Worm (Caenorhabditis elegans) whole organism, L4/young adult: ENCODE data around the gene F32A5.4.
A peak's percentile ranks its signal among the peaks of the same experiment; 100 is the strongest.

Experiments used
- W03F9.2 ChIP-seq: fragments of 150-350 bp; optimal IDR thresholded peaks from 2 replicates; lab custom pipeline; 2014; ENCODE audit warnings: missing biosample characterization, missing genetic modification characterization
- dao-5 ChIP-seq: sonication (generic microtip); optimal IDR thresholded peaks from 2 replicates; lab custom pipeline; 2016; ENCODE audit warnings: missing genotype, missing genetic modification characterization, moderate library complexity, missing compliant biosample characterization
- him-1 ChIP-seq: sonication (generic microtip); optimal IDR thresholded peaks from 2 replicates; lab custom pipeline; 2016; ENCODE audit warnings: missing genotype, missing genetic modification reagents, missing genetic modification characterization, missing compliant biosample characterization

The F32A5.4 gene

DNA sequence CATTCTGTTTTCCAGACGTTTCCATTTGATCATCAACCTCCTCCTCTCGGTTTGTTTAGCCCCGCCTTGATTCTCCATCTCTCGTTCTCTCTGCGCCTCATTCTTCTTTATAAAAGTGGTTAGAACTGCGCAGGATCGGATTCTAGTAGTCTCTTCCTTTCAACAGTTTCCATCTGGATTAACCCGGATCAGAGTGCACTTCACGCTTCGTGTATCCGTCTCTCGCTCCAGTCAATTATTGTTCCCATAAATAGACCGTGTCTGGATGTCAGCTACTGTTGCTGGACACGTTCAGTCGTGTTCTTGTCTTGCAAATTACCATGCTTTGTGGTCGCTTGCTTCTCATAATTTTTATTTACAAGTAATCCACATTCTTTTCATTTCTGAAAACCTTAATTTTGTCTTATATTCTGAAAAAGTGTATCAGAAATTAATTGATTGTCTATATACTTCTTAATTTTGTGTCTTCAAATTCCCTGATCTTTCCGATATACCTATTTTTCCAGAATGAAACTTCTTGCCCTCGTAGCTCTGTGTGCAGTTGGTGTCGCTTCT is at the start of gene F32A5.4:
F32A5.4 (plus strand) TSS at position 505 of the 555 bp plus-strand sequence.
- no peak for TF ChIP-seq him-1 (tag; lab: Kevin White, UChicago)
- no peak for TF ChIP-seq dao-5 (tag; lab: Kevin White, UChicago)
- TF ChIP-seq W03F9.2, result no peak

- TF ChIP-seq W03F9.2 (no peak), him-1 (tag; lab: Kevin White, UChicago) (no peak), dao-5 (tag; lab: Kevin White, UChicago) (no peak)
These were observed 46.3 kb upstream of the F32A5.4 start for ce11 chrII:7182630-7183029.

ce11 chrII:7183493-7184272 is 45.3 kb upstream of the F32A5.4 start, which contains the start of gene pdl-1:
Gene pdl-1 (plus strand): TSS chrII:7183801.
- TF ChIP-seq W03F9.2, result peak; percentile 51
- peak; percentile 94 for TF ChIP-seq dao-5 (tag; lab: Kevin White, UChicago)
- peak; percentile 80 for TF ChIP-seq him-1 (tag; lab: Kevin White, UChicago)

DNA sequence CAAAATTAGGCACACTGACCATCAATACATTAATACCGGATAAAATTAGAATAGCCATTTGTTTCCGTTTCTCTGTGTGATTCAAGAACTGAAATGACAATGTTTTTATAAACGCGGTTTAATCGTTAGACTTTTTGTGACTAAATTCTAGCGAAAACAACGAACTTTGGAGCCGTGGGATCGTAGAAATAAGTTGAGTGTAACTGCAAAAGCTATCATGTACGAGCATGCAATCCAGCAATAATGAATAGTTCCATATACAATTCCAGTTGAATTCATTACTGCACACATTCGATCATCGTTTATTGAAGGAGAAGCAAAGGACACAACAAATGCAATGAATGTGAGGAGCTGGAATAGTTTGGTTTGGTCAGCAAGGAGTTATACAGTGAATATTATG is 42.8 kb upstream of the F32A5.4 start:
- TF ChIP-seq him-1 (tag; lab: Kevin White, UChicago) (no peak), dao-5 (tag; lab: Kevin White, UChicago) (no peak), W03F9.2 (no peak)

DNA sequence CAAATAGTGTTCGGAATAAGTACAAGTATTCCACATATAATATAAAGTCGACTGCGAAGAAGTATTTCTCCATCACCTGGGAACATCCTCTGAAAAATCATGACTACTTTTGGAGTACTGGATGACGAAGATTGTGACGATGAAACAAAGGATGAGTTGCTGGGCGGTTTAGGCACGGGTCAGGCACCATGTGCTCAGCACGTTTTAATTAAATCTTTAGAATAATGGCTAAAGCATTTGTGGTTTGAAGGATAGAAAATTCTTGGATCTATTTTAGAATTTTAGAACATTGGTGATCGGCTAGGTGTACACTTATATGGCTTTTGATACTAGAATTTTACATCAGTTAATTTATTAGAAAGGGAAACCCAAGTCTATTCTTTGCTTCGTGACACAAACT is 41.8 kb upstream of the F32A5.4 start, which contains the start of gene C27H5.6:
C27H5.6 (minus strand) TSS at position 101 of the 400 bp plus-strand sequence.
- no peak for TF ChIP-seq dao-5 (tag; lab: Kevin White, UChicago)
- no peak for TF ChIP-seq him-1 (tag; lab: Kevin White, UChicago)
- no peak for TF ChIP-seq W03F9.2

DNA sequence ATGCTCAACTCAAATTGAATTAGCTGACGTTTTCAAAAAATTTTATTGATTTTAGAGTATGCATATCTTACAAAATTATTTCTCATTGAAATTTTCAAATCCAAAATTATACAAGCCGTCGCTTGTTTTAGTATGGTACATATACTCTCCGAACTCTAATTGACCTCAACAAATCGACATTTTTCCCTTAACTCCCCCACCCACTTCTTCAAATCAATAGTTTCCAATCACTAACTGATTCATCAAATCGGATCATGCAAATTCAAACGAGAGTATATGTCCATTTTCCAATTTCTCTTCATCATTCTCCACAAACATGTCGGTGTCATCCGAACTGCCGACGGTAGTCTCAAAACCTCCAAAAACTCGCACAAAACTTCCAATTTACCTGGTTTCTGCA is 39.8 kb upstream of the F32A5.4 start, which contains the start of gene E04F6.4:
E04F6.4 (plus strand) TSS at position 301 of the 400 bp plus-strand sequence.
- TF ChIP-seq dao-5 (tag; lab: Kevin White, UChicago) (no peak), him-1 (tag; lab: Kevin White, UChicago) (no peak)

- TF ChIP-seq dao-5 (tag; lab: Kevin White, UChicago) (no peak), him-1 (tag; lab: Kevin White, UChicago) (no peak), W03F9.2 (no peak)
These were observed 33.4 kb upstream of the F32A5.4 start, which contains the start of gene acdh-12 for ce11 chrII:7195541-7195940. Gene acdh-12 (minus strand): TSS chrII:7195641.

ce11 chrII:7196040-7196439 is 32.9 kb upstream of the F32A5.4 start, which contains the start of gene maoc-1:
Gene maoc-1 (plus strand): TSS chrII:7196276.
- TF ChIP-seq dao-5 (tag; lab: Kevin White, UChicago) (no peak), him-1 (tag; lab: Kevin White, UChicago) (no peak), W03F9.2 (no peak)

DNA sequence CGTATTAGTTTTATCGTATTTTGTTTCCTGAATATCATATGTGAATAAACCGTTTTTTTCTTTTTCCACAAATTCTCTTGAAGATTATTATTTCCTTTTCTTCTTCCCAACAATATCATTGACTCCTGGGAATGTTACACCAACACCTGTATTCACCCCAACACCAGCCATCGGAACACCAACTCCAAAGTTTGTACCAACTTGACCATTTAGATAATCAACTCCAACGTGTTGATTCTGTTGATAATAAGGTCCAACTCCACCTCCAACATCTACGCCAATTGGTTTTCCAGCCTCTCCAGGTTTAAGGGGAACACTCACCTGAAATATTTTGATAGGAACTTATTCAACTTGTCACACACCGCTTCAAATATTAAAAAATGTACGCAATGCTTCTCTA is 31.5 kb upstream of the F32A5.4 start:
- TF ChIP-seq W03F9.2, result no peak
- TF ChIP-seq him-1 (tag; lab: Kevin White, UChicago), result no peak
- TF ChIP-seq dao-5 (tag; lab: Kevin White, UChicago), result no peak

- no peak for TF ChIP-seq dao-5 (tag; lab: Kevin White, UChicago)
- no peak for TF ChIP-seq W03F9.2
- no peak for TF ChIP-seq him-1 (tag; lab: Kevin White, UChicago)
These were observed 29.6 kb upstream of the F32A5.4 start, which contains the start of gene E04F6.6 for ce11 chrII:7199308-7199707. Gene E04F6.6 (minus strand): TSS chrII:7199565.

DNA sequence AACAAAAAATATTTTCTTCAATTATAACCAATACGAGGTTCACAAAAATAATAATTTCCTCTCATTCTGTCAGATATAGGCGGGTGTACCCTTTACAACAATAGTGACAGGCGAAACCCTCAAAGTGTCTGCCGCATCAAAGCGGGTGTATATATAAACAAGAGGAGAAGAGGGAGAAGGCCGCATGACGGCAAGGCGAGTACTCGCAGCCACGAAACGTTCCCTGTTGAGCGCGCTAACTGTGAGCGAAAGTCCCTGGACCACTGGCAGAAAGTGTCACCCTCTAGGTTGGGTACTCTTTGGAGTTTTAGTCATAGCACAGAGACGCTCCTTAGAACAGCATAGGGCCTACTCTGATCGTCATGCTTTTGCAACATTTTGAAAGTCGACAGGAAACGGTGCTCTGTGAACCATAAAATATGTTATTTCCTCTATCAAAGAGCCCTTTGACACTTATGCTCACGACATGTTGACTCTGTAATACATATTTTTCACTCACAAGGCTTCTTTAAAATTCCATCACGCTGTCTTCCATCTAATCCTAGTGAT is 28.8 kb upstream of the F32A5.4 start, which contains the start of gene pcrg-1:
pcrg-1 (plus strand) TSS at position 499 of the 549 bp plus-strand sequence.
- peak; percentile 60 for TF ChIP-seq dao-5 (tag; lab: Kevin White, UChicago)
- no peak for TF ChIP-seq W03F9.2
- peak; percentile 57 for TF ChIP-seq him-1 (tag; lab: Kevin White, UChicago)

DNA sequence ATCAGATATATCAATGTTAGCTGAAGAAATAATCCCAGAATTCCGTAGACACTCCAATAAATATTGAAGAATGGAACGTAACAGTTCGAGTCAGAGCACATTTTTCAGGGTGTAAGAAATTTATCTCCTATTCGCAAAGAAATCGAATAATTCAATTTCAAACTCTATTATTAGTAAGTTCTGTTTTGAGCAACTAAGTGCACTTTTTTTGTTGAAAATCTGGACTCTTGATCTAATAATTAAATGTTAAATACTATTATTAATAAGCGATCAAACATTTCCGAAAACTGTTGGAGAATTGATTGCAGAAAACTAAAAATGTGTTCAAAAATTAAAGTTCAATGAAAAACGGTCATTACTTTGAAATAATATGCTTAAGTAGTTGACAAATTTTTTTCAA is 25.8 kb upstream of the F32A5.4 start, which contains the start of gene srd-56:
srd-56 (minus strand) TSS at position 101 of the 400 bp plus-strand sequence.
- TF ChIP-seq him-1 (tag; lab: Kevin White, UChicago) (no peak), W03F9.2 (no peak), dao-5 (tag; lab: Kevin White, UChicago) (no peak)

ce11 chrII:7204951-7205350 is 24.0 kb upstream of the F32A5.4 start, which contains the start of gene srd-58:
Gene srd-58 (minus strand): TSS chrII:7205051.
- no peak for TF ChIP-seq him-1 (tag; lab: Kevin White, UChicago)
- no peak for TF ChIP-seq dao-5 (tag; lab: Kevin White, UChicago)
